Worm (Caenorhabditis elegans): ENCODE data around the gene F20D12.12.
A peak's percentile ranks its signal among the peaks of the same experiment; 100 is the strongest.

F20D12.12 gene

ce11 chrIV:7946899-7947499 is at the start of gene F20D12.12:
TSS of gene F20D12.12 (plus strand) at chrIV:7947440.
- TF ChIP-seq lin-15B (tag; optimal IDR thresholded peaks at IDR 0.05) (peak; percentile 69), pha-4 (tag; optimal IDR thresholded peaks at IDR 0.05) (peak; percentile 66), lsy-12 (tag; optimal IDR thresholded peaks at IDR 0.05) (peak; percentile 57), nfya-1 (tag; optimal IDR thresholded peaks at IDR 0.05; ENCODE audit: insufficient read depth) (peak; percentile 85), elt-2 (tag; optimal IDR thresholded peaks at IDR 0.05) (peak; percentile 52), snpc-4 (tag; optimal IDR thresholded peaks at IDR 0.05) (peak; percentile 19), nhr-43 (tag; optimal IDR thresholded peaks at IDR 0.05; ENCODE audit: poor library complexity, severe bottlenecking) (peak; percentile 7), lin-39 (tag; optimal IDR thresholded peaks at IDR 0.05) (peak; percentile 66), hmg-11 (tag; optimal IDR thresholded peaks at IDR 0.05) (peak; percentile 56), nhr-23 (tag; optimal IDR thresholded peaks at IDR 0.05) (peak; percentile 67)

- TF ChIP-seq sea-2 (GFP tag; optimal IDR thresholded peaks at IDR 0.05) (no peak), tbx-2 (tag; optimal IDR thresholded peaks at IDR 0.05) (no peak), unc-39 (tag; optimal IDR thresholded peaks at IDR 0.05) (no peak), nhr-237 (tag; optimal IDR thresholded peaks at IDR 0.05) (no peak), unc-62 (GFP tag; optimal IDR thresholded peaks at IDR 0.05) (no peak), elt-3 (tag; optimal IDR thresholded peaks at IDR 0.05) (no peak), lin-39 (tag; optimal IDR thresholded peaks at IDR 0.05) (peak; percentile 62)
Observed at ce11 chrIV:7897443-7897842, 49.8 kb upstream of the F20D12.12 start, which contains the start of gene ilys-4. TSS of gene ilys-4 (minus strand) at chrIV:7897543.

ce11 chrIV:7897953-7898352 is 49.3 kb upstream of the F20D12.12 start:
- TF ChIP-seq fkh-10 (GFP tag; optimal IDR thresholded peaks at IDR 0.05) (peak; percentile 74), ceh-82 (tag; optimal IDR thresholded peaks at IDR 0.05) (no peak)

DNA sequence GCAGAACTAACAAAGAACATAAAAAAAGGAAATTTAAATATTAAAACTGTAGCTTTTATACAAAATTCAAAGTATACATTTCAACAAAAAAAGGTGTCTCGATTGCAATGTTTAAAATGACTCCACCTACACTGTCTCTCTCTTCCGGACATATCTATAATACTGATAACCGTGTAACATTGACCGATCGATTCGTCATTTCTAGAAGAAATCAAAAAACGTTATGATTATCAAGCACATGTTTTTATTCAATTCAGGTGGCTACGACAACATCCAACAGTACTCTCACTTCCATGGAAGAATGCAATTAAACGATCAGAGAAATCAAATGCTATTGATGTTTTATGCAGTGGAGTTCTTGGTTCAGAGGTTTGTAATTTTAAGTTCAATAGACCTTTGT is 48.8 kb upstream of the F20D12.12 start:
- TF ChIP-seq pha-4 (tag; optimal IDR thresholded peaks at IDR 0.05) (peak; percentile 42), elt-2 (tag; optimal IDR thresholded peaks at IDR 0.05) (peak; percentile 79), unc-62 (GFP tag; optimal IDR thresholded peaks at IDR 0.05) (no peak), fkh-2 (tag; optimal IDR thresholded peaks at IDR 0.05) (no peak), pqm-1 (tag; optimal IDR thresholded peaks at IDR 0.05) (peak; percentile 75)

DNA sequence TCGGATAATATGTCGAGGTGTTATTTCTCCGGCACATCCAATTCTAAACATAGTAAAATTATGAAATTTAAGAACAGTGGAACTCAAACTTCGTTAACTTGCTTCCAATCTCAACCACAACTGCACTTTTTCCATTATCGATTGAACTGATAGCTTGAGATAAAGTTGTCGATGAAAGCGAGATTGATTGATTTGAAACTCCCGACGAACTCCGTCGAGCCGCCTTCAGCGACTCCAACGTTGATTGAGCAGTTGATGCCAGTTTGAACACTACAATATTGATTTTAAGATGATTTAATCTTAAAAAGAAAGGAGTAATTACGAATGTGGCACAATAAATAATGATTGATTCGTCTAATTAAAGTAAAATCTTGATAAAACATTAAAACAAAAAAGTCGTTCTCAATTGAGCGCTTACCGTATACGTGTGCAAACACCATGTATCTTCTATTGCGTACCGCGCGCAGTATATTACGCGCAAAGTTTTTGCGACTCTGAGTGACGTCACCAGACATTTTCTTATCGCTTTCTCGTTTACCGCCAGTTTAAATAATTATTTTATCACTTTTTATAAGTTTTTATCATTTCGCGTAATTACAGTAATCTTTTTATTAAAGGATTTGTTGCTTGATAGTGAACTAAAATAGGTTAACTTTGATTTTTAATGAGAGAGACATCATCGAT is 44.9 kb upstream of the F20D12.12 start, which contains the start of gene arp-11:
TSS of gene arp-11 (minus strand) at position 51 of the 684 bp plus-strand sequence.
- TF ChIP-seq nhr-43 (tag; optimal IDR thresholded peaks at IDR 0.05; ENCODE audit: poor library complexity, severe bottlenecking) (peak; percentile 11), egl-27 (tag; optimal IDR thresholded peaks at IDR 0.05) (no peak), pqm-1 (tag; optimal IDR thresholded peaks at IDR 0.05) (peak; percentile 84), lsy-12 (tag; optimal IDR thresholded peaks at IDR 0.05) (peak; percentile 54), pha-4 (tag; optimal IDR thresholded peaks at IDR 0.05) (peak; percentile 92), nhr-25 (tag; optimal IDR thresholded peaks at IDR 0.05) (peak; percentile 75), nhr-23 (tag; optimal IDR thresholded peaks at IDR 0.05) (peak; percentile 71), snpc-4 (tag; optimal IDR thresholded peaks at IDR 0.05) (peak; percentile 53), lin-39 (tag; optimal IDR thresholded peaks at IDR 0.05) (peak; percentile 15), aly-2 (tag; optimal IDR thresholded peaks at IDR 0.05) (no peak), elt-1 (tag; optimal IDR thresholded peaks at IDR 0.05) (no peak), hmg-11 (tag; optimal IDR thresholded peaks at IDR 0.05) (peak; percentile 49), lin-15B (tag; optimal IDR thresholded peaks at IDR 0.05) (peak; percentile 70), ceh-82 (tag; optimal IDR thresholded peaks at IDR 0.05) (no peak), nfya-1 (tag; optimal IDR thresholded peaks at IDR 0.05; ENCODE audit: insufficient read depth) (peak; percentile 90), elt-2 (tag; optimal IDR thresholded peaks at IDR 0.05) (peak; percentile 96), egl-5 (tag; optimal IDR thresholded peaks at IDR 0.05) (peak; percentile 61), jun-1 (tag; optimal IDR thresholded peaks at IDR 0.05) (peak; percentile 69)

ce11 chrIV:7903359-7903758 is 43.9 kb upstream of the F20D12.12 start, which contains the start of gene C49H3.6:
TSS of gene C49H3.6 (plus strand) at chrIV:7903738.
- TF ChIP-seq nfya-1 (tag; optimal IDR thresholded peaks at IDR 0.05; ENCODE audit: insufficient read depth) (peak; percentile 68), nhr-77 (tag; optimal IDR thresholded peaks at IDR 0.05) (no peak), lin-15B (tag; optimal IDR thresholded peaks at IDR 0.05) (peak; percentile 34), unc-62 (GFP tag; optimal IDR thresholded peaks at IDR 0.05) (no peak), pha-4 (tag; optimal IDR thresholded peaks at IDR 0.05) (peak; percentile 0), skn-1 (tag; optimal IDR thresholded peaks at IDR 0.05) (peak; percentile 4), hmg-11 (tag; optimal IDR thresholded peaks at IDR 0.05) (peak; percentile 56), lin-39 (tag; optimal IDR thresholded peaks at IDR 0.05) (peak; percentile 25)
